Fruit fly (Drosophila melanogaster) whole organism, embryonic: ENCODE measurements around the gene CG45105.
"Not testable (repeated sequence)": the region's sequence is repeated elsewhere in the genome, so short reads cannot be mapped to it uniquely, and the experiment has no call there.

Experiments used
- Ada2b ChIP-seq: fragments of 200-800 bp; sonication (Bioruptor generic); IDR thresholded peaks from 2 replicates; pipeline ENCODE4 v1.3.6; 2022; ENCODE audit warnings: missing biosample characterization, missing genetic modification characterization
- Adf1 ChIP-seq: fragments of 200-800 bp; sonication (Bioruptor generic); IDR thresholded peaks from 2 replicates; pipeline ENCODE4 v1.3.6; 2022; ENCODE audit warnings: missing biosample characterization, missing genetic modification characterization
- Atf6 ChIP-seq: fragments of 200-800 bp; sonication (Bioruptor generic); IDR thresholded peaks from 2 replicates; pipeline ENCODE4 v1.3.6; 2022; ENCODE audit warnings: missing biosample characterization, missing genetic modification characterization
- CG12104 ChIP-seq: fragments of 200-800 bp; sonication (Bioruptor generic); optimal IDR thresholded peaks from 3 replicates; lab custom pipeline; 2016; ENCODE audit warnings: missing biosample characterization, missing genetic modification characterization
- CG13624 ChIP-seq: fragments of 200-800 bp; sonication (Bioruptor generic); optimal IDR thresholded peaks from 2 replicates; lab custom pipeline; 2016; ENCODE audit warnings: missing biosample characterization, missing genetic modification characterization
- CG14441 ChIP-seq: fragments of 200-800 bp; sonication (Bioruptor generic); IDR thresholded peaks from 2 replicates; pipeline ENCODE4 v1.3.6; 2022; ENCODE audit warnings: missing biosample characterization, missing genetic modification characterization
- CG14710 ChIP-seq: fragments of 200-800 bp; sonication (Bioruptor generic); optimal IDR thresholded peaks from 3 replicates; lab custom pipeline; 2019; ENCODE audit warnings: missing biosample characterization, mild to moderate bottlenecking, missing genetic modification characterization, moderate library complexity
- CG1602 ChIP-seq: fragments of 200-800 bp; sonication (Bioruptor generic); optimal IDR thresholded peaks from 3 replicates; lab custom pipeline; 2016; ENCODE audit warnings: missing biosample characterization, missing genetic modification characterization
- CG18599 ChIP-seq: fragments of 200-800 bp; sonication (Bioruptor generic); optimal IDR thresholded peaks from 3 replicates; lab custom pipeline; 2017; ENCODE audit warnings: missing biosample characterization, missing genetic modification characterization, mild to moderate bottlenecking, moderate library complexity, missing genetic modification reagents
- CG2120 ChIP-seq: fragments of 200-800 bp; sonication (Bioruptor generic); optimal IDR thresholded peaks from 3 replicates; lab custom pipeline; 2016; ENCODE audit warnings: missing biosample characterization, missing genetic modification characterization
- CG2678 ChIP-seq: fragments of 200-800 bp; sonication (Bioruptor generic); optimal IDR thresholded peaks from 3 replicates; lab custom pipeline; 2019; ENCODE audit warnings: missing biosample characterization, mild to moderate bottlenecking, missing genetic modification characterization, moderate library complexity
- CG3065 ChIP-seq: fragments of 200-800 bp; sonication (Bioruptor generic); optimal IDR thresholded peaks from 2 replicates; lab custom pipeline; 2016; ENCODE audit warnings: missing biosample characterization, missing genetic modification characterization
- CG9932 ChIP-seq: fragments of 200-800 bp; sonication (Bioruptor generic); IDR thresholded peaks from 2 replicates; pipeline ENCODE4 v1.3.6; 2022; ENCODE audit warnings: missing biosample characterization, missing genetic modification characterization
- Dbx ChIP-seq: fragments of 200-800 bp; sonication (Bioruptor generic); IDR thresholded peaks from 3 replicates; pipeline ENCODE4 v1.3.6; 2022; ENCODE audit warnings: missing biosample characterization, missing genetic modification characterization
- Drgx ChIP-seq: fragments of 200-800 bp; sonication (Bioruptor generic); IDR thresholded peaks from 2 replicates; pipeline ENCODE4 v1.3.6; 2022; ENCODE audit warnings: missing biosample characterization, missing genetic modification characterization
- Hmr ChIP-seq: fragments of 200-800 bp; sonication (Bioruptor generic); optimal IDR thresholded peaks from 3 replicates; lab custom pipeline; 2017; ENCODE audit warnings: mild to moderate bottlenecking, missing biosample characterization, missing genetic modification reagents, missing genetic modification characterization
- Hr51 ChIP-seq, 2 experiments: fragments of 200-800 bp; sonication (Bioruptor generic); optimal IDR thresholded peaks; 2 replicates in 1 of 2; 3 replicates in 1 of 2; lab custom pipeline; 2016 to 2018; ENCODE audit warnings: missing biosample characterization in 2 of 2, missing genetic modification characterization in 2 of 2, mild to moderate bottlenecking in 1 of 2, moderate library complexity in 1 of 2
- Jarid2 ChIP-seq: fragments of 200-800 bp; sonication (Bioruptor generic); optimal IDR thresholded peaks from 3 replicates; lab custom pipeline; 2017; ENCODE audit warnings: mild to moderate bottlenecking, missing biosample characterization, missing genetic modification reagents, missing genetic modification characterization
- Med ChIP-seq: fragments of 200-800 bp; sonication (Bioruptor generic); peaks from one replicate; lab custom pipeline; 2016; ENCODE audit warnings: missing biosample characterization, missing genetic modification characterization, mild to moderate bottlenecking, inconsistent platforms, moderate library complexity
- Mrtf ChIP-seq: fragments of 200-800 bp; sonication (Bioruptor generic); IDR thresholded peaks from 3 replicates; pipeline ENCODE4 v1.3.6; 2022; ENCODE audit warnings: missing biosample characterization, missing genetic modification characterization
- NFAT ChIP-seq: fragments of 200-800 bp; sonication (Bioruptor generic); IDR thresholded peaks from 2 replicates; pipeline ENCODE4 v1.3.6; 2022; ENCODE audit warnings: missing biosample characterization, missing genetic modification characterization
- Optix ChIP-seq: fragments of 200-800 bp; sonication (Bioruptor generic); IDR thresholded peaks from 3 replicates; pipeline ENCODE4 v1.3.6; 2022; ENCODE audit warnings: missing biosample characterization, missing genetic modification characterization
- Ptx1 ChIP-seq: fragments of 200-800 bp; sonication (Bioruptor generic); IDR thresholded peaks from 2 replicates; pipeline ENCODE4 v1.3.6; 2022; ENCODE audit warnings: missing biosample characterization, missing genetic modification characterization
- Ravus ChIP-seq: fragments of 200-800 bp; sonication (Bioruptor generic); IDR thresholded peaks from 2 replicates; pipeline ENCODE4 v1.3.6; 2022; ENCODE audit warnings: missing biosample characterization, missing genetic modification characterization
- Rfx ChIP-seq: fragments of 200-800 bp; sonication (Bioruptor generic); IDR thresholded peaks from 2 replicates; pipeline ENCODE4 v1.3.6; 2022; ENCODE audit warnings: missing biosample characterization, missing genetic modification characterization
- Rx ChIP-seq: fragments of 200-800 bp; sonication (Bioruptor generic); IDR thresholded peaks from 2 replicates; pipeline ENCODE4 v1.3.6; 2022; ENCODE audit warnings: missing biosample characterization, missing genetic modification characterization
- Sox102F ChIP-seq: fragments of 200-800 bp; sonication (Bioruptor generic); optimal IDR thresholded peaks from 2 replicates; lab custom pipeline; 2018; ENCODE audit warnings: missing biosample characterization, mild to moderate bottlenecking, missing genetic modification characterization, moderate library complexity
- ac ChIP-seq: fragments of 200-800 bp; sonication (Bioruptor generic); optimal IDR thresholded peaks from 3 replicates; lab custom pipeline; 2017; ENCODE audit warnings: missing biosample characterization, mild to moderate bottlenecking, missing genetic modification characterization
- bsh ChIP-seq, 2 experiments: fragments of 200-800 bp; sonication (Bioruptor generic); optimal IDR thresholded peaks; 2 replicates each; lab custom pipeline; 2017 to 2018; ENCODE audit warnings: mild to moderate bottlenecking in 2 of 2, missing biosample characterization in 2 of 2, missing genetic modification characterization in 2 of 2, moderate library complexity in 1 of 2
- cas ChIP-seq: fragments of 200-800 bp; sonication (Bioruptor generic); IDR thresholded peaks from 2 replicates; pipeline ENCODE4 v1.3.6; 2022; ENCODE audit warnings: missing biosample characterization, missing genetic modification characterization
- dmrt99B ChIP-seq: fragments of 200-800 bp; sonication (Bioruptor generic); optimal IDR thresholded peaks from 2 replicates; lab custom pipeline; 2018; ENCODE audit warnings: missing biosample characterization, mild to moderate bottlenecking, missing genetic modification characterization, moderate library complexity
- gce ChIP-seq: fragments of 200-800 bp; sonication (Bioruptor generic); IDR thresholded peaks from 3 replicates; pipeline ENCODE4 v1.3.6; 2022; ENCODE audit warnings: missing biosample characterization, missing genetic modification characterization
- gem ChIP-seq: fragments of 200-800 bp; sonication (Bioruptor generic); optimal IDR thresholded peaks from 2 replicates; lab custom pipeline; 2019; ENCODE audit warnings: missing biosample characterization, mild to moderate bottlenecking, missing genetic modification characterization, moderate library complexity
- hkb ChIP-seq, 2 experiments: fragments of 200-800 bp in 1 of 2; fragments of >200 bp in 1 of 2; sonication (Bioruptor generic) in 1 of 2; IDR thresholded peaks in 1 of 2; optimal IDR thresholded peaks in 1 of 2; 2 replicates each; pipeline versions ENCODE4 v1.3.6 to Lab custom; 2017 to 2022; ENCODE audit warnings: missing biosample characterization in 1 of 2, missing genetic modification characterization in 1 of 2
- klu ChIP-seq: fragments of 200-800 bp; sonication (Bioruptor generic); IDR thresholded peaks from 2 replicates; pipeline ENCODE4 v1.3.6; 2022; ENCODE audit warnings: missing biosample characterization, missing genetic modification characterization
- lab ChIP-seq: fragments of 200-800 bp; sonication (Bioruptor generic); optimal IDR thresholded peaks from 3 replicates; lab custom pipeline; 2017; ENCODE audit warnings: missing biosample characterization, missing genetic modification characterization, mild to moderate bottlenecking, moderate library complexity, missing genetic modification reagents
- mirr ChIP-seq: fragments of 200-800 bp; sonication (Bioruptor generic); optimal IDR thresholded peaks from 3 replicates; lab custom pipeline; 2018; ENCODE audit warnings: missing biosample characterization, mild to moderate bottlenecking, missing genetic modification characterization
- odd ChIP-seq: fragments of 200-800 bp; sonication (Bioruptor generic); optimal IDR thresholded peaks from 2 replicates; lab custom pipeline; 2017; ENCODE audit warnings: missing biosample characterization, mild to moderate bottlenecking, missing genetic modification characterization
- pum ChIP-seq: fragments of 200-800 bp; sonication (Bioruptor generic); optimal IDR thresholded peaks from 2 replicates; lab custom pipeline; 2016; ENCODE audit warnings: missing biosample characterization, missing genetic modification characterization
- ranshi ChIP-seq: fragments of 200-800 bp; sonication (Bioruptor generic); IDR thresholded peaks from 2 replicates; pipeline ENCODE4 v1.3.6; 2022; ENCODE audit warnings: missing biosample characterization, missing genetic modification characterization
- rib ChIP-seq: fragments of 200-800 bp; sonication (Bioruptor generic); IDR thresholded peaks from 2 replicates; pipeline ENCODE4 v1.3.6; 2022; ENCODE audit warnings: missing biosample characterization, missing genetic modification characterization
- row ChIP-seq: fragments of 200-800 bp; sonication (Bioruptor generic); IDR thresholded peaks from 3 replicates; pipeline ENCODE4 v1.3.6; 2022; ENCODE audit warnings: missing biosample characterization, missing genetic modification characterization
- sens ChIP-seq: fragments of 200-800 bp; sonication (Bioruptor generic); peaks from one replicate; lab custom pipeline; 2016; ENCODE audit warnings: missing biosample characterization, missing genetic modification characterization
- sima ChIP-seq: fragments of 200-800 bp; sonication (Bioruptor generic); optimal IDR thresholded peaks from 2 replicates; lab custom pipeline; 2016; ENCODE audit warnings: missing biosample characterization, missing genetic modification characterization
- slbo ChIP-seq: fragments of 200-800 bp; sonication (Bioruptor generic); IDR thresholded peaks from 2 replicates; pipeline ENCODE4 v1.3.6; 2022; ENCODE audit warnings: missing biosample characterization, missing genetic modification characterization
- sob ChIP-seq: fragments of 200-800 bp; sonication (Bioruptor generic); IDR thresholded peaks from 2 replicates; pipeline ENCODE4 v1.3.6; 2022; ENCODE audit warnings: missing biosample characterization, missing genetic modification characterization
- vvl ChIP-seq: fragments of 200-800 bp; sonication (Bioruptor generic); IDR thresholded peaks from 2 replicates; pipeline ENCODE4 v1.3.6; 2022; ENCODE audit warnings: missing biosample characterization, missing genetic modification characterization
- wdn ChIP-seq: fragments of 200-800 bp; sonication (Bioruptor generic); IDR thresholded peaks from 2 replicates; pipeline ENCODE4 v1.3.6; 2022; ENCODE audit warnings: missing biosample characterization, missing genetic modification characterization
- zf30C ChIP-seq: fragments of 200-800 bp; sonication (Bioruptor generic); optimal IDR thresholded peaks from 3 replicates; lab custom pipeline; 2018; ENCODE audit warnings: missing biosample characterization, mild to moderate bottlenecking, missing genetic modification characterization

CG45105 gene

dm6 chr3R:15901097-15901709, 16.6 kb downstream of the CG45105 start (continued):
- TF ChIP-seq vvl (GFP tag; lab: Robert Waterston, UW) (peak; percentile 61), wdn (peak; percentile 59; the same call in 1 of the 2 replicates), cas (GFP tag; lab: Robert Waterston, UW) (peak; percentile 52; the same call in 1 of the 2 replicates), Rx (GFP tag; lab: Robert Waterston, UW) (peak; percentile 47), Atf6 (GFP tag; lab: Robert Waterston, UW) (peak; percentile 73), slbo (GFP tag; lab: Robert Waterston, UW) (peak; percentile 84), ranshi (GFP tag; lab: Robert Waterston, UW) (peak; percentile 67), gce (GFP tag; lab: Robert Waterston, UW) (peak; percentile 41; the same call in 1 of the 3 replicates), NFAT (GFP tag; lab: Robert Waterston, UW) (peak; percentile 69), Optix (GFP tag; lab: Robert Waterston, UW) (peak; percentile 39; the same call in 1 of the 3 replicates), Mrtf (GFP tag; lab: Robert Waterston, UW) (0 out of 3 replicates have a peak, but pooled peaks have one; percentile 27), Dbx (GFP tag; lab: Robert Waterston, UW) (peak; percentile 83), sob (GFP tag; lab: Robert Waterston, UW) (peak; percentile 69), Jarid2 (peak; percentile 54), Adf1 (GFP tag; lab: Robert Waterston, UW) (peak; percentile 29; the same call in 1 of the 2 replicates), Ada2b (peak; percentile 35; the same call in 1 of the 2 replicates), klu (GFP tag; lab: Robert Waterston, UW) (peak; percentile 44), hkb (GFP tag; IDR thresholded peaks at IDR 0.05; lab: Robert Waterston, UW) (peak; percentile 25; the same call in 1 of the 2 replicates), rib (peak; percentile 73; the same call in 1 of the 2 replicates), Ptx1 (GFP tag; lab: Robert Waterston, UW) (0 out of 2 replicates have a peak, but pooled peaks have one; percentile 43)
- TF ChIP-seq hkb (optimal IDR thresholded peaks at IDR 0.05; lab: Kevin White, UChicago): not testable (repeated sequence)

dm6 chr3R:15899650-15900049, 18.2 kb downstream of the CG45105 start:
- TF ChIP-seq Ravus (GFP tag; lab: Robert Waterston, UW) (no peak), CG13624 (no peak), dmrt99B (peak; percentile 9), CG2678 (tag; lab: Kevin White, UChicago) (peak; percentile 14), CG12104 (GFP tag; lab: Kevin White, UChicago) (no peak), bsh (GFP tag; optimal IDR thresholded peaks at IDR 0.05; lab: Kevin White, UChicago) (peak in 1 of 2 experiments; percentile 13), gem (peak; percentile 8), Rfx (GFP tag; lab: Robert Waterston, UW) (peak; percentile 5; the same call in 1 of the 2 replicates), CG3065 (GFP tag; lab: Kevin White, UChicago) (no peak), Hr51 (GFP tag; optimal IDR thresholded peaks at IDR 0.05; lab: Kevin White, UChicago) (peak in 1 of 2 experiments; percentile 33), CG1602 (GFP tag; lab: Kevin White, UChicago) (no peak), CG2120 (GFP tag; lab: Kevin White, UChicago) (peak; percentile 13), zf30C (GFP tag; lab: Kevin White, UChicago) (no peak), vvl (GFP tag; lab: Robert Waterston, UW) (no peak), Sox102F (GFP tag; lab: Kevin White, UChicago) (peak; percentile 15), CG9932 (no peak), CG18599 (GFP tag; lab: Kevin White, UChicago) (peak; percentile 38), Drgx (peak; percentile 48), pum (GFP tag; lab: Kevin White, UChicago) (no peak), sima (GFP tag; lab: Kevin White, UChicago) (no peak), ac (no peak), CG14710 (tag; lab: Kevin White, UChicago) (no peak), lab (peak; percentile 31), CG14441 (GFP tag; lab: Robert Waterston, UW) (0 out of 2 replicates have a peak, but pooled peaks have one; percentile 4), row (GFP tag; lab: Robert Waterston, UW) (0 out of 3 replicates have a peak, but pooled peaks have one; percentile 11), sens (GFP tag; lab: Kevin White, UChicago) (peak; percentile 51), Hmr (GFP tag; lab: Kevin White, UChicago) (peak; percentile 8), odd (GFP tag; lab: Kevin White, UChicago) (no peak), mirr (GFP tag; lab: Kevin White, UChicago) (no peak), Med (GFP tag; lab: Kevin White, UChicago) (peak; percentile 76)
